Worm (Caenorhabditis elegans): ENCODE measurements around the gene F09E5.14.

ce11 chrII:5337495-5337840 is 7.2 kb downstream of the F09E5.14 start:
- TF ChIP-seq him-1 (tag; optimal IDR thresholded peaks at IDR 0.05): no peak
- TF ChIP-seq W03F9.2 (tag; optimal IDR thresholded peaks at IDR 0.05): no peak
